Worm (Caenorhabditis elegans) whole organism, midembryonic: Measurements from ENCODE around the gene ins-37.

Experiments
- T22C8.4 ChIP-seq: fragments of 200-800 bp; sonication (Bioruptor generic); IDR thresholded peaks from 2 replicates; pipeline ENCODE4 v1.3.6; 2022; ENCODE audit warnings: missing genetic modification characterization, missing compliant biosample characterization
- flt-1 ChIP-seq: fragments of 200-800 bp; sonication (Bioruptor generic); IDR thresholded peaks from 2 replicates; pipeline ENCODE4 v1.3.6; 2022; ENCODE audit warnings: missing genetic modification characterization, missing compliant biosample characterization
- med-1 ChIP-seq: sonication (generic microtip); optimal IDR thresholded peaks from 2 replicates; lab custom pipeline; 2017; ENCODE audit warnings: missing genetic modification characterization, mild to moderate bottlenecking, missing compliant biosample characterization, antibody characterized with exemption, missing genetic modification reagents; ENCODE audit not compliant: insufficient read depth
- ref-1 ChIP-seq: fragments of 200-800 bp; sonication (Bioruptor generic); conservative IDR thresholded peaks from 2 replicates; pipeline ENCODE4 v1.3.6; 2022; ENCODE audit warnings: missing genetic modification reagents, missing genetic modification characterization, missing compliant biosample characterization
- tab-1 ChIP-seq: fragments of 200-800 bp; sonication (Bioruptor generic); IDR thresholded peaks from 2 replicates; pipeline ENCODE4 v1.3.6; 2022; ENCODE audit warnings: missing genetic modification characterization, missing compliant biosample characterization
- ztf-23 ChIP-seq: fragments of 200-800 bp; sonication (Bioruptor generic); IDR thresholded peaks from 2 replicates; pipeline ENCODE4 v1.3.6; 2022; ENCODE audit warnings: missing genetic modification reagents, missing genetic modification characterization, missing compliant biosample characterization
- ztf-29 ChIP-seq: fragments of 200-800 bp; sonication (Bioruptor generic); IDR thresholded peaks from 2 replicates; pipeline ENCODE4 v1.3.6; 2022; ENCODE audit warnings: missing genetic modification reagents, missing genetic modification characterization, missing compliant biosample characterization

DNA sequence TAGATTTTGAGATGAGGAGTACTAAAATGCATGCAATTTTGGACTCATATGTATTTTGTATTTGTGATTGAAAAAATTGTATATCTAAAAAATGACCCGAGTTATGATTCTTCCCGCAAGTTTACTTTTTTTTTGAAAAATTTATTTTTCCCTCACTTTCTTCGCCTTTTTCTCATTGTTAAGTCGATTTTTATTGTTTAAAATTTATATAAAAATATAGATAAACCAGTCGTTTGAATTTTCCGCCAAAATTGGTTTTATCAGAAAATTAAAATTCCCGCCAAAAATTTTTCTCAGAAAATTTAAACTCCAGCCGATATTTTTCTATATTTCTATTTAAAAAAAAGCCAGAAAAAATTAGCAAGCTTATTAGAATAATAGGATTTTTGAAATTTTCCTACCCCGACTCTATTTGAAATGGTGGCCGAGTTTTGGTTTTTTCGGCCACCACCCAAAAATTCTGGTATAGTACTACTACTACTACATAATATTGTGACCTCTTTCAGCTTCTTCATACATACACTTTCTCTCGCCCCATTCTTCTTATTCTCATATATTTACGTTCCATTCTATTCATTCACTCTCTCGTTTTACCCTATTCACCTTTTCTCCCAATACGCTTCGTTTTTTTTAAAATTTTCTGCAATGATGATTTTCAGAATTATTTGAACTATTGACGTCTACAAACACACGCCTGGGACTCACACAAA, 44.2 kb downstream of the ins-37 start, which contains the start of gene ZK131.11:
- TF ChIP-seq T22C8.4, result no peak
- TF ChIP-seq tab-1 (GFP tag; lab: Robert Waterston, UW), result no peak
- TF ChIP-seq ztf-29 (GFP tag; lab: Robert Waterston, UW), result no peak
- TF ChIP-seq ref-1 (GFP tag; lab: Robert Waterston, UW), result no peak
- no peak for TF ChIP-seq flt-1 (GFP tag; lab: Robert Waterston, UW)
- TF ChIP-seq ztf-23 (GFP tag; lab: Robert Waterston, UW), result no peak
- TF ChIP-seq med-1 (GFP tag; lab: Kevin White, UChicago), result no peak
